Fruit fly (Drosophila melanogaster) whole organism, embryonic: ENCODE data around the gene RpS5b.

ENCODE experiments used
- Asciz ChIP-seq: fragments of 200-800 bp; sonication (Bioruptor generic); optimal IDR thresholded peaks from 2 replicates; lab custom pipeline; 2017; ENCODE audit warnings: missing biosample characterization, mild to moderate bottlenecking, missing genetic modification characterization, missing genetic modification reagents
- Bteb2 ChIP-seq: fragments of 200-800 bp; sonication (Bioruptor generic); optimal IDR thresholded peaks from 2 replicates; lab custom pipeline; 2016; ENCODE audit warnings: missing biosample characterization, missing genetic modification characterization
- CG10979 ChIP-seq: fragments of 200-800 bp; sonication (Bioruptor generic); optimal IDR thresholded peaks from 2 replicates; lab custom pipeline; 2018; ENCODE audit warnings: missing biosample characterization, mild to moderate bottlenecking, missing genetic modification characterization, moderate library complexity
- CG11093 ChIP-seq: fragments of 200-800 bp; sonication (Bioruptor generic); IDR thresholded peaks from 3 replicates; pipeline ENCODE4 v1.3.6; 2022; ENCODE audit warnings: missing biosample characterization, missing genetic modification characterization
- CG12071 ChIP-seq: fragments of 200-800 bp; sonication (Bioruptor generic); optimal IDR thresholded peaks from 3 replicates; lab custom pipeline; 2018; ENCODE audit warnings: missing biosample characterization, mild to moderate bottlenecking, missing genetic modification characterization
- CG12219 ChIP-seq: fragments of 200-800 bp; sonication (Bioruptor generic); optimal IDR thresholded peaks from 3 replicates; lab custom pipeline; 2018; ENCODE audit warnings: missing biosample characterization, mild to moderate bottlenecking, missing genetic modification characterization
- CG13296 ChIP-seq: fragments of 200-800 bp; sonication (Bioruptor generic); optimal IDR thresholded peaks from 3 replicates; lab custom pipeline; 2018; ENCODE audit warnings: missing biosample characterization, mild to moderate bottlenecking, missing genetic modification characterization
- CG14014 ChIP-seq: fragments of 200-800 bp; sonication (Bioruptor generic); IDR thresholded peaks from 2 replicates; pipeline ENCODE4 v1.3.6; 2022; ENCODE audit warnings: missing biosample characterization, missing genetic modification characterization
- CG16779 ChIP-seq: fragments of 200-800 bp; sonication (Bioruptor generic); IDR thresholded peaks from 2 replicates; pipeline ENCODE4 v1.3.6; 2022; ENCODE audit warnings: missing biosample characterization, missing genetic modification characterization
- CG1832 ChIP-seq: fragments of 200-800 bp; sonication (Bioruptor generic); optimal IDR thresholded peaks from 2 replicates; lab custom pipeline; 2017; ENCODE audit warnings: missing biosample characterization, mild to moderate bottlenecking, missing genetic modification characterization, inconsistent platforms
- CG2202 ChIP-seq: fragments of 200-800 bp; sonication (Bioruptor generic); optimal IDR thresholded peaks from 2 replicates; lab custom pipeline; 2018; ENCODE audit warnings: missing biosample characterization, mild to moderate bottlenecking, missing genetic modification characterization
- CG31224 ChIP-seq: fragments of 200-800 bp; sonication (Bioruptor generic); IDR thresholded peaks from 2 replicates; pipeline ENCODE4 v1.3.6; 2022; ENCODE audit warnings: missing biosample characterization, missing genetic modification characterization
- CG31388 ChIP-seq: fragments of 200-800 bp; sonication (Bioruptor generic); optimal IDR thresholded peaks from 2 replicates; lab custom pipeline; 2016; ENCODE audit warnings: missing biosample characterization, missing genetic modification characterization
- CG33557 ChIP-seq: fragments of 200-800 bp; sonication (Bioruptor generic); optimal IDR thresholded peaks from 2 replicates; lab custom pipeline; 2019; ENCODE audit warnings: missing biosample characterization, mild to moderate bottlenecking, missing genetic modification characterization, moderate library complexity
- CG3407 ChIP-seq: fragments of 200-800 bp; sonication (Bioruptor generic); optimal IDR thresholded peaks from 2 replicates; lab custom pipeline; 2018; ENCODE audit warnings: missing biosample characterization, mild to moderate bottlenecking, missing genetic modification characterization
- CG34224 ChIP-seq: fragments of 200-800 bp; sonication (Bioruptor generic); IDR thresholded peaks from 3 replicates; pipeline ENCODE4 v1.3.6; 2022; ENCODE audit warnings: missing biosample characterization, missing genetic modification characterization; ENCODE audit not compliant: partially characterized antibody
- CG43689 ChIP-seq: fragments of 200-800 bp; sonication (Bioruptor generic); IDR thresholded peaks from 2 replicates; pipeline ENCODE4 v1.3.6; 2022; ENCODE audit warnings: missing biosample characterization, missing genetic modification characterization
- CG4424 ChIP-seq: fragments of 200-800 bp; sonication (Bioruptor generic); optimal IDR thresholded peaks from 3 replicates; lab custom pipeline; 2016; ENCODE audit warnings: missing biosample characterization, missing genetic modification characterization
- CG4854 ChIP-seq: fragments of 200-800 bp; sonication (Bioruptor generic); optimal IDR thresholded peaks from 2 replicates; lab custom pipeline; 2016; ENCODE audit warnings: missing biosample characterization, missing genetic modification characterization, inconsistent platforms
- CG8388 ChIP-seq: fragments of 200-800 bp; sonication (Bioruptor generic); optimal IDR thresholded peaks from 2 replicates; lab custom pipeline; 2019; ENCODE audit warnings: missing biosample characterization, mild to moderate bottlenecking, missing genetic modification characterization, moderate library complexity
- CG8478 ChIP-seq: fragments of >200 bp; optimal IDR thresholded peaks from 2 replicates; lab custom pipeline; 2018
- CG9215 ChIP-seq: fragments of 200-800 bp; sonication (Bioruptor generic); IDR thresholded peaks from 2 replicates; pipeline ENCODE4 v1.3.6; 2022; ENCODE audit warnings: missing biosample characterization, missing genetic modification characterization
- E2f1 ChIP-seq: fragments of 200-800 bp; sonication (Bioruptor generic); IDR thresholded peaks from 2 replicates; pipeline ENCODE4 v1.3.6; 2022; ENCODE audit warnings: missing biosample characterization, missing genetic modification characterization
- ERR ChIP-seq: fragments of 200-800 bp; sonication (Bioruptor generic); optimal IDR thresholded peaks from 2 replicates; lab custom pipeline; 2016; ENCODE audit warnings: missing biosample characterization, missing genetic modification characterization
- Ets65A ChIP-seq: fragments of 200-800 bp; sonication (Bioruptor generic); peaks from one replicate; lab custom pipeline; 2016; ENCODE audit warnings: missing biosample characterization, missing genetic modification characterization
- H15 ChIP-seq: fragments of 200-800 bp; sonication (Bioruptor generic); IDR thresholded peaks from 3 replicates; pipeline ENCODE4 v1.3.6; 2022; ENCODE audit warnings: missing biosample characterization, missing genetic modification characterization
- Hr51 ChIP-seq, 2 experiments: fragments of 200-800 bp; sonication (Bioruptor generic); optimal IDR thresholded peaks; 2 replicates in 1 of 2; 3 replicates in 1 of 2; lab custom pipeline; 2016 to 2018; ENCODE audit warnings: missing biosample characterization in 2 of 2, missing genetic modification characterization in 2 of 2, mild to moderate bottlenecking in 1 of 2, moderate library complexity in 1 of 2
- MBD-R2 ChIP-seq: fragments of 200-800 bp; sonication (Bioruptor generic); IDR thresholded peaks from 2 replicates; pipeline ENCODE4 v1.3.6; 2022; ENCODE audit warnings: missing biosample characterization, missing genetic modification characterization
- MESR4 ChIP-seq: fragments of 200-800 bp; sonication (Bioruptor generic); optimal IDR thresholded peaks from 2 replicates; lab custom pipeline; 2018; ENCODE audit warnings: missing biosample characterization, mild to moderate bottlenecking, missing genetic modification characterization, moderate library complexity
- Max ChIP-seq: fragments of 200-800 bp; sonication (Bioruptor generic); optimal IDR thresholded peaks from 2 replicates; lab custom pipeline; 2016; ENCODE audit warnings: missing biosample characterization, mild to moderate bottlenecking, missing genetic modification characterization
- Pdp1 ChIP-seq, 2 experiments: fragments of 200-800 bp; sonication (Bioruptor generic); optimal IDR thresholded peaks; 3 replicates each; lab custom pipeline; 2016; ENCODE audit warnings: missing biosample characterization in 2 of 2, missing genetic modification characterization in 2 of 2, mild to moderate bottlenecking in 1 of 2, moderate library complexity in 1 of 2
- Taf1 ChIP-seq: fragments of 200-800 bp; sonication (Bioruptor generic); IDR thresholded peaks from 2 replicates; pipeline ENCODE4 v1.3.6; 2022; ENCODE audit warnings: missing biosample characterization, missing genetic modification characterization
- cg ChIP-seq: fragments of 200-800 bp; sonication (Bioruptor generic); optimal IDR thresholded peaks from 3 replicates; lab custom pipeline; 2019; ENCODE audit warnings: missing biosample characterization, mild to moderate bottlenecking, missing genetic modification characterization, moderate library complexity
- chinmo ChIP-seq: fragments of 200-800 bp; sonication (Bioruptor generic); IDR thresholded peaks from 4 replicates; pipeline ENCODE4 v1.3.6; 2022; ENCODE audit warnings: missing biosample characterization, missing genetic modification characterization; ENCODE audit not compliant: partially characterized antibody
- chn ChIP-seq: fragments of 200-800 bp; sonication (Bioruptor generic); optimal IDR thresholded peaks from 2 replicates; lab custom pipeline; 2016; ENCODE audit warnings: missing biosample characterization, missing genetic modification characterization
- dysf ChIP-seq: fragments of 200-800 bp; sonication (Bioruptor generic); IDR thresholded peaks from 3 replicates; pipeline ENCODE4 v1.3.6; 2022; ENCODE audit warnings: missing biosample characterization, missing genetic modification characterization
- kay ChIP-seq: fragments of 200-800 bp; sonication (Bioruptor generic); optimal IDR thresholded peaks from 2 replicates; lab custom pipeline; 2016; ENCODE audit warnings: missing biosample characterization, missing genetic modification characterization
- ken ChIP-seq: fragments of 200-800 bp; sonication (Bioruptor generic); IDR thresholded peaks from 3 replicates; pipeline ENCODE4 v1.3.6; 2022; ENCODE audit warnings: missing biosample characterization, missing genetic modification characterization
- kni ChIP-seq: fragments of 200-800 bp; sonication (Bioruptor generic); optimal IDR thresholded peaks from 3 replicates; lab custom pipeline; 2017; ENCODE audit warnings: mild to moderate bottlenecking, missing biosample characterization, missing genetic modification reagents, missing genetic modification characterization
- mirr ChIP-seq: fragments of 200-800 bp; sonication (Bioruptor generic); optimal IDR thresholded peaks from 3 replicates; lab custom pipeline; 2018; ENCODE audit warnings: missing biosample characterization, mild to moderate bottlenecking, missing genetic modification characterization
- nerfin-2 ChIP-seq: fragments of 200-800 bp; sonication (Bioruptor generic); IDR thresholded peaks from 2 replicates; pipeline ENCODE4 v1.3.6; 2022; ENCODE audit warnings: missing biosample characterization, missing genetic modification characterization; ENCODE audit not compliant: partially characterized antibody
- odd ChIP-seq: fragments of 200-800 bp; sonication (Bioruptor generic); optimal IDR thresholded peaks from 2 replicates; lab custom pipeline; 2017; ENCODE audit warnings: missing biosample characterization, mild to moderate bottlenecking, missing genetic modification characterization
- pho ChIP-seq: fragments of 200-800 bp; sonication (Bioruptor generic); optimal IDR thresholded peaks from 2 replicates; lab custom pipeline; 2016; ENCODE audit warnings: missing biosample characterization, missing genetic modification characterization
- pnt ChIP-seq: fragments of 200-800 bp; sonication (Bioruptor generic); optimal IDR thresholded peaks from 3 replicates; lab custom pipeline; 2016; ENCODE audit warnings: missing biosample characterization, missing genetic modification characterization
- schlank ChIP-seq: fragments of 200-800 bp; sonication (Bioruptor generic); optimal IDR thresholded peaks from 2 replicates; lab custom pipeline; 2018; ENCODE audit warnings: missing biosample characterization, mild to moderate bottlenecking, missing genetic modification characterization
- sens ChIP-seq: fragments of 200-800 bp; sonication (Bioruptor generic); peaks from one replicate; lab custom pipeline; 2016; ENCODE audit warnings: missing biosample characterization, missing genetic modification characterization
- slbo ChIP-seq: fragments of 200-800 bp; sonication (Bioruptor generic); IDR thresholded peaks from 2 replicates; pipeline ENCODE4 v1.3.6; 2022; ENCODE audit warnings: missing biosample characterization, missing genetic modification characterization
- so ChIP-seq: fragments of 200-800 bp; sonication (Bioruptor generic); IDR thresholded peaks from 3 replicates; pipeline ENCODE4 v1.3.6; 2022; ENCODE audit warnings: missing biosample characterization, missing genetic modification characterization
- stc ChIP-seq: fragments of 200-800 bp; sonication (Bioruptor generic); IDR thresholded peaks from 2 replicates; pipeline ENCODE4 v1.3.6; 2022; ENCODE audit warnings: missing biosample characterization, missing genetic modification characterization
- stwl ChIP-seq: fragments of 200-800 bp; sonication (Bioruptor generic); optimal IDR thresholded peaks from 3 replicates; lab custom pipeline; 2018; ENCODE audit warnings: missing biosample characterization, mild to moderate bottlenecking, missing genetic modification characterization, moderate library complexity
- wor ChIP-seq: fragments of 200-800 bp; sonication (Bioruptor generic); IDR thresholded peaks from 2 replicates; pipeline ENCODE4 v1.3.6; 2022; ENCODE audit warnings: missing biosample characterization, missing genetic modification characterization
- yki ChIP-seq: fragments of >200 bp; optimal IDR thresholded peaks from 3 replicates; lab custom pipeline; 2018

RpS5b gene

DNA sequence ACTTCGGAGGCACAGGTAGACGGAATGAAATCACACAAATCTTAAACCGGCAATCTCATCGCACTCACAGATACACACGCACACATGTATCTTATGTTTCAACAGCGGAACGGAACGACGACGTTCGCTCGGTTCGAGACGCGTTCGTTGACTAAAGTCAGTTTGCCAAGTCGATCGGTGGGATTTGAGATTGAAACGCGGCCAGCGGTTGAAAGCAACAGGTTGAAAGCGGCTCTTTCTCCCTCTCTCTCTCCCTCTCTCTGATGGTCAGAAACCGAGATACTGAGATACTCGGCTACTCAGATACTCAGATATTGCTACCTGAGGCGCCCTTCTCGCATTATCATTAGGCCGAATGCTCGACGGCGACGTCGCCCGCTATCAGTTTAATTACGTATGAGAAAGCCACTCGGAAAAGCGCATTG, 47.6 kb downstream of the RpS5b start (continued):
- peak; percentile 9 for TF ChIP-seq ERR (GFP tag; lab: Kevin White, UChicago)
- no peak for TF ChIP-seq CG31388 (GFP tag; lab: Kevin White, UChicago)
- peak; percentile 28; the same call in 1 of the 3 replicates for TF ChIP-seq dysf (GFP tag; lab: Robert Waterston, UW)
- peak; percentile 33; the same call in 1 of the 2 replicates for TF ChIP-seq CG14014
- TF ChIP-seq Asciz = peak; percentile 7
- TF ChIP-seq kay (GFP tag; lab: Kevin White, UChicago) = no peak
- no peak for TF ChIP-seq E2f1
- peak; percentile 82 for TF ChIP-seq odd (GFP tag; lab: Kevin White, UChicago)
- TF ChIP-seq CG12219 (GFP tag; lab: Kevin White, UChicago) = peak; percentile 67
- 0 out of 2 replicates have a peak, but pooled peaks have one; percentile 38 for TF ChIP-seq MBD-R2 (GFP tag; lab: Robert Waterston, UW)
- no peak for TF ChIP-seq CG11093 (GFP tag; lab: Robert Waterston, UW)
- TF ChIP-seq cg (GFP tag; lab: Kevin White, UChicago) = peak; percentile 77
- TF ChIP-seq CG33557 (GFP tag; lab: Kevin White, UChicago) = peak; percentile 25
- no peak for TF ChIP-seq CG8478 (lab: Kevin White, UChicago)
- peak in 1 of 2 experiments; percentile 35 for TF ChIP-seq Pdp1 (GFP tag; optimal IDR thresholded peaks at IDR 0.05; lab: Kevin White, UChicago)
- 0 out of 3 replicates have a peak, but pooled peaks have one; percentile 16 for TF ChIP-seq ken (GFP tag; lab: Robert Waterston, UW)
- peak; percentile 24 for TF ChIP-seq pho (GFP tag; lab: Kevin White, UChicago)
- TF ChIP-seq CG4854 (GFP tag; lab: Kevin White, UChicago) = no peak
- TF ChIP-seq so = peak; percentile 69
- TF ChIP-seq CG8388 (GFP tag; lab: Kevin White, UChicago) = no peak
- TF ChIP-seq Bteb2 (GFP tag; lab: Kevin White, UChicago) = no peak
- TF ChIP-seq pnt = no peak
- TF ChIP-seq wor (GFP tag; lab: Robert Waterston, UW) = no peak
- no peak for TF ChIP-seq CG43689 (GFP tag; lab: Robert Waterston, UW)
- TF ChIP-seq CG31224 (GFP tag; lab: Robert Waterston, UW) = no peak
- TF ChIP-seq stc (GFP tag; lab: Robert Waterston, UW) = peak; percentile 24; the same call in 1 of the 2 replicates
- peak; percentile 21 for TF ChIP-seq CG2202 (tag; lab: Kevin White, UChicago)
- TF ChIP-seq schlank (tag; lab: Kevin White, UChicago) = peak; percentile 12
- TF ChIP-seq Taf1 (GFP tag; lab: Robert Waterston, UW) = no peak
- peak; percentile 53 for TF ChIP-seq CG1832 (GFP tag; lab: Kevin White, UChicago)
- peak; percentile 11 for TF ChIP-seq MESR4
- TF ChIP-seq CG10979 = peak; percentile 30
- peak; percentile 64 for TF ChIP-seq CG13296
- TF ChIP-seq CG3407 (GFP tag; lab: Kevin White, UChicago) = no peak
- TF ChIP-seq CG9215 = no peak
- TF ChIP-seq chinmo = peak; percentile 89; the same call in 2 of the 4 replicates
- peak; percentile 35 for TF ChIP-seq yki
- TF ChIP-seq Hr51 (GFP tag; optimal IDR thresholded peaks at IDR 0.05; lab: Kevin White, UChicago) = peak in 1 of 2 experiments; percentile 9
- no peak for TF ChIP-seq slbo (GFP tag; lab: Robert Waterston, UW)
- no peak for TF ChIP-seq CG4424 (GFP tag; lab: Kevin White, UChicago)
- no peak for TF ChIP-seq CG16779 (GFP tag; lab: Robert Waterston, UW)
- no peak; the same call in 2 of the 3 replicates for TF ChIP-seq CG34224 (GFP tag; lab: Robert Waterston, UW)
- no peak for TF ChIP-seq Max (GFP tag; lab: Kevin White, UChicago)
- TF ChIP-seq kni = peak; percentile 80
- peak; percentile 88 for TF ChIP-seq mirr (GFP tag; lab: Kevin White, UChicago)
- TF ChIP-seq chn = peak; percentile 3
- peak; percentile 65 for TF ChIP-seq CG12071 (GFP tag; lab: Kevin White, UChicago)
- TF ChIP-seq H15 (GFP tag; lab: Robert Waterston, UW) = no peak
- peak; percentile 85 for TF ChIP-seq sens
- no peak for TF ChIP-seq Ets65A
- peak; percentile 16 for TF ChIP-seq stwl
- no peak for TF ChIP-seq nerfin-2 (GFP tag; lab: Robert Waterston, UW)
